Worm (Caenorhabditis elegans): Measurements from ENCODE around the gene ZK813.7.

The ZK813.7 gene

DNA sequence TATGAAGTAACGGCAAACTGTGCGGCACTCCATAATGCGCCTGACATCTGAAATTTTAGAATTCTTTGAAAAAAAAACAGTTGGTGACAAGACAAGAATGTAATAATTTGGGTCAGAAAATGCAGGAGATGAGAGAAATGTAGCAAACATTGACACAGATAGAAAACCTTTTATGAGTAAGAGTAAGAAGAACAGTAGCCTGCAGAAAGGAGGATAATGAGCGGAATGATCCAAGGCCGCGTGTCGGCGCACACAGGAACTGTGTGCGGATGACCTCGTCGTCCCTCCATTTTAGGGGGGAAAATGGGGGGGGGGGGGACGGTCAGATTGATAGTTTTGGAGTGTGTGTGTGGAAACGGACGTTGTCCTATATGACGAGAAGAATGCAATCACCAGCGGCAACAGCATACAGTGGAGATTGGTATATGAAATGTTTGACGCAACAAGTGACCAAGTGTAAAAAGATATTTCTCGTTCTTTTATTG, 29.9 kb upstream of the ZK813.7 start, which contains the start of gene dhs-27:
dhs-27 (minus strand) TSS at position 51 of the 485 bp plus-strand sequence.
- no peak for TF ChIP-seq ama-1 (optimal IDR thresholded peaks at IDR 0.05)
- no peak for TF ChIP-seq hmbx-1 (tag; optimal IDR thresholded peaks at IDR 0.05)
- TF ChIP-seq hmg-4 (GFP tag; optimal IDR thresholded peaks at IDR 0.05): peak; percentile 1
- TF ChIP-seq ets-7 (tag; optimal IDR thresholded peaks at IDR 0.05): no peak

DNA sequence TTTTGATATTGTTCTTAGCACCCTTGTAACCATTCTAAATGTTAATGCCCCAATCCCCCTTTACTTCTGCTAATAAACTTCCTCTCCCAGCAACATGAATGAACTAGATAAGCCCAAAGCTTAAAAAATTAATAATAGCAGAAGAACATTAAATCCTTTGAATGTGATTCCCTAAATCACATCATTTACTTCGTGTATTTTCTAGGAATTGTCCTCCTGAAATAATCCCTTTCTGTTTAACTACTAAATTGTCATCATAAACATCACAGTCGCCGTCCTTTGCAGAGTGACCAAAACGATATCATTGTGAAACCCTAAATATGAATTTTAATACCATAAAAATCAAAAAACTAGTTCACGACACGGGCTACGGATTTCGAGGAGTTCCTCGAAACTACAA, 28.6 kb upstream of the ZK813.7 start:
- no peak for TF ChIP-seq hnd-1 (tag; optimal IDR thresholded peaks at IDR 0.05)
- no peak for TF ChIP-seq sea-1 (GFP tag; conservative IDR thresholded peaks at IDR 0.05)
- TF ChIP-seq tra-4 (tag; optimal IDR thresholded peaks at IDR 0.05): no peak
- no peak for TF ChIP-seq ceh-13 (GFP tag; optimal IDR thresholded peaks at IDR 0.05)

DNA sequence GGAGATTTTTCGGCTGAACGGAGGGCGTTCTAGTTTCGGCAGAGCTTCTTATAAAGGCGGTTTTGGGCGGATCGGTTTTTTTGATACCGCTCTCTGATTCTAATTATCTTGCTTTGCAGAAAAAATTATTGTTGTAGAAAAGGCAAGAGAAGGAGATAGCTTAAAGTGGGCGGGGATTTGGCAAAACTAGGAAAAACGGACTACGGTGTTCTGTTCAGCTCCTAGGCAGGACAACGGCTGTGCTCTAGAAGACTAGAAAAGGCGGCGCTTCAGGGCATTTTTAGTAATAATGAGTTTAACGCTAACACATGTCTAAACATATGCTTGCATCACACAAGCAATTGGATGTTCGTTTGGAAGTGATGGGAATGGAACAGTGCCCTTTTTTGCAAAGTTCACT, 25.5 kb upstream of the ZK813.7 start, which contains the start of gene C04F6.7:
C04F6.7 (minus strand) TSS at position 101 of the 400 bp plus-strand sequence.
- TF ChIP-seq hnd-1 (tag; optimal IDR thresholded peaks at IDR 0.05) (no peak), scrt-1 (GFP tag; IDR thresholded peaks at IDR 0.05) (no peak)

DNA sequence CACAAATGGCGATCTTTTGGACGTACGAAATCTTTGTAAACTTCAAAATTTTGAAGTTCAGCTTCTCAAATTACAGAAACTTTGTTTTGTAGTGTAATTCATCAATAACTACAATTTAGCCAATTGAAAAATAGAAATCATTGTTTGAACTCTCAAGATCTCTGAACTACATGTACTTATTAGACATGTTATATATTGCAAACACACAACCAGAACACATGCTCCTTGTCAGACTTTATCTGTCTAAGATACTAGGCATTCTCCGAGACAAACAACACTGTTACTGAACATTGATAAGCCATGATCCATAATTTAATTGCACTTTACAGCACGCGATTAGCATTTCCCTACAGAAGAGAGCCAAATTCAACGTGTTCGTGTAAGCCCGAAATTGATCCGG, 20.1 kb upstream of the ZK813.7 start, which contains the start of gene ZK813.6:
ZK813.6 (plus strand) TSS at position 301 of the 400 bp plus-strand sequence.
- TF ChIP-seq B0310.2 (tag; optimal IDR thresholded peaks at IDR 0.05) (no peak), ceh-36 (tag; optimal IDR thresholded peaks at IDR 0.05) (no peak), pes-1 (GFP tag; IDR thresholded peaks at IDR 0.05) (no peak), hmg-4 (GFP tag; optimal IDR thresholded peaks at IDR 0.05) (no peak), aly-1 (tag; optimal IDR thresholded peaks at IDR 0.05) (no peak), flt-1 (GFP tag; IDR thresholded peaks at IDR 0.05) (no peak), scrt-1 (GFP tag; IDR thresholded peaks at IDR 0.05) (no peak), tra-4 (tag; optimal IDR thresholded peaks at IDR 0.05) (no peak), ets-7 (tag; optimal IDR thresholded peaks at IDR 0.05) (no peak)

DNA sequence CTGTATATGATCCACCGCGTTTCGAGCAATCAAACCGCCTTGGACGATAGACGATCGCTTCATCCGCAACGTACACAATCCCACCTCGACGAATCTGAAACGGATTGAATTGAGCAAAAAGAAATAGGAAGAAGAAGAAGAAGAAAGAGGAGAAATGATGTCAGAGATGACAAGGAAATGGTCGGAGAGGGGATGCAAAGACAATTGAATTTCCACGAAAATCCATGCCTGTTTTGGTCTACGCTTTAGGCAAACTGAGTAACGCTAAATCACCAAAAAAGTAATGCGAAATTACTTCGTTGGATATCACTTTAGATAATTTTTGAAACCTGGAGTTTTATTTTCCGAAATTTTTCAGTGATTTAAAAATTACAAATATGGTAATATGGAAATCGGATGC, 15.5 kb upstream of the ZK813.7 start:
- TF ChIP-seq flt-1 (GFP tag; IDR thresholded peaks at IDR 0.05) (no peak), pes-1 (GFP tag; IDR thresholded peaks at IDR 0.05) (no peak), ceh-36 (tag; optimal IDR thresholded peaks at IDR 0.05) (no peak), tbx-37 (GFP tag; conservative IDR thresholded peaks at IDR 0.05) (no peak), hnd-1 (tag; optimal IDR thresholded peaks at IDR 0.05) (no peak), ets-7 (tag; optimal IDR thresholded peaks at IDR 0.05) (no peak), sea-1 (GFP tag; conservative IDR thresholded peaks at IDR 0.05) (no peak), aly-1 (tag; optimal IDR thresholded peaks at IDR 0.05) (no peak), hmg-4 (GFP tag; optimal IDR thresholded peaks at IDR 0.05) (no peak)

DNA sequence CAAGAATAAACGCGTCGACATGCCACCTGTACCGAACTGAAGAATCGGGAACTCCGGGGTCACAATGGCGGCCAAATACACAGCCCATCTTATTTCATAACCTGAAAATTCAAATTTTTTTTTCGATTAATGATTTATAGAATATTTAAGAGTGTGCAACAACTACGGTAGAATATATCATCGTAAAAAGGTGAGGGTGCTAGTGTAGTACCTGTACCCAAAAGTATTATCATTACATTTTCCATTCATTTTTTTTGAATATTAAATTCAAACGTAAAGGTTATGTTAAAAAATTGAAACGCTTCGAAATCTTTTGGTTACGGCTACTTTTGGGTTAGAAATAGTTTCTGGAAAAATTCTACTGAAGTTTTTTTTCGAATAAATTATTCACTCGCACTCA, 14.6 kb upstream of the ZK813.7 start, which contains the start of gene ZK813.4:
ZK813.4 (minus strand) TSS at position 101 of the 400 bp plus-strand sequence.
- no peak for TF ChIP-seq ama-1 (optimal IDR thresholded peaks at IDR 0.05)
- no peak for TF ChIP-seq tbx-37 (GFP tag; conservative IDR thresholded peaks at IDR 0.05)
- TF ChIP-seq ceh-36 (tag; optimal IDR thresholded peaks at IDR 0.05): no peak
- no peak for TF ChIP-seq F13C5.2 (tag; optimal IDR thresholded peaks at IDR 0.05)
- TF ChIP-seq flt-1 (GFP tag; IDR thresholded peaks at IDR 0.05): no peak
- TF ChIP-seq sea-1 (GFP tag; conservative IDR thresholded peaks at IDR 0.05): no peak
- no peak for TF ChIP-seq tra-4 (tag; optimal IDR thresholded peaks at IDR 0.05)
- no peak for TF ChIP-seq B0310.2 (tag; optimal IDR thresholded peaks at IDR 0.05)
- no peak for TF ChIP-seq scrt-1 (GFP tag; IDR thresholded peaks at IDR 0.05)
- TF ChIP-seq hmg-4 (GFP tag; optimal IDR thresholded peaks at IDR 0.05): no peak
- no peak for TF ChIP-seq hmbx-1 (tag; optimal IDR thresholded peaks at IDR 0.05)
- TF ChIP-seq tbx-11 (GFP tag; IDR thresholded peaks at IDR 0.05): no peak
- no peak for TF ChIP-seq ets-7 (tag; optimal IDR thresholded peaks at IDR 0.05)
- TF ChIP-seq hnd-1 (tag; optimal IDR thresholded peaks at IDR 0.05): no peak
- no peak for TF ChIP-seq ceh-13 (GFP tag; optimal IDR thresholded peaks at IDR 0.05)

DNA sequence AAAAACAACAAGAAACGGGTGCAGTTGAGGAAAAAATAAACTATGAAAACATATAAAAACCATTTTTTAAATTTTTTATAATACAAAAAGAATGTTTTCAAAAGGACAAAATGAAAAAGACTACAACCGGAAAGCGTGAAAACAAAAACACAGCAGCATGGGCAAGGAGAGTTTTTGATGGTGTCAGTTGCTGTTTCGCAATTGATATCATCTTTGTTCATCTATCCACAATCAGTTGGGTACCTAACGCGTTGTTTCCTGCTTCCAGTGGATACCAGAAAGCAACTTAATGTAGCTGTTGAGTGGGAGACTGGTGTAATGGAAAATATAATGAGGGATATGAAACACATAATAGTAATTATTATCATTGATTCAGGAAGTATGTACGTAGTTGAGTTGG, 4.8 kb upstream of the ZK813.7 start:
- no peak for TF ChIP-seq ets-7 (tag; optimal IDR thresholded peaks at IDR 0.05)
- TF ChIP-seq B0310.2 (tag; optimal IDR thresholded peaks at IDR 0.05): no peak
- TF ChIP-seq scrt-1 (GFP tag; IDR thresholded peaks at IDR 0.05): no peak
- TF ChIP-seq ceh-36 (tag; optimal IDR thresholded peaks at IDR 0.05): no peak
- TF ChIP-seq hmbx-1 (tag; optimal IDR thresholded peaks at IDR 0.05): no peak

DNA sequence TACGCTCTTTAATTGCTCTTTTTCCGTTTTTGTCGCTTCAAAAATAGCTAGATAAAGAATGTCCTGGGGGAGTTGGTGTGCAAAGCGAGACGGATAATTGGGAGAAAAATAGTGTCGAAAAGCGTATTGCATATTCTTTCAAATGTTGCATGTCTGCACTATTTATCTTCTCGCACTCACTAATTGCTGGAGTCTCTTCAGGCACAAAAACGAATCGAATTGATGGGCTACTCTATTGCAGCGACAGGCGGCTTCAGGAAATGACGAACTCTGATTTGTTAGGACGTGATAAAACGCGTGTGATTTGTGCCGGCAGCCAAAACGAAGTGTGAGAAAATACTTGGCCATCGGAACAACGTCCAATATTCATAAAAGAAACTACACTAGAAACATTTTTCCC, 4.3 kb upstream of the ZK813.7 start:
- no peak for TF ChIP-seq sea-1 (GFP tag; conservative IDR thresholded peaks at IDR 0.05)
- TF ChIP-seq ceh-13 (GFP tag; optimal IDR thresholded peaks at IDR 0.05): no peak
- TF ChIP-seq ets-7 (tag; optimal IDR thresholded peaks at IDR 0.05): no peak
- TF ChIP-seq flt-1 (GFP tag; IDR thresholded peaks at IDR 0.05): no peak
- no peak for TF ChIP-seq tbx-11 (GFP tag; IDR thresholded peaks at IDR 0.05)
- no peak for TF ChIP-seq ama-1 (optimal IDR thresholded peaks at IDR 0.05)
- no peak for TF ChIP-seq tra-4 (tag; optimal IDR thresholded peaks at IDR 0.05)
- no peak for TF ChIP-seq F13C5.2 (tag; optimal IDR thresholded peaks at IDR 0.05)
- no peak for TF ChIP-seq aly-1 (tag; optimal IDR thresholded peaks at IDR 0.05)
- no peak for TF ChIP-seq hmg-4 (GFP tag; optimal IDR thresholded peaks at IDR 0.05)
- TF ChIP-seq B0310.2 (tag; optimal IDR thresholded peaks at IDR 0.05): no peak
- TF ChIP-seq hnd-1 (tag; optimal IDR thresholded peaks at IDR 0.05): no peak
- no peak for TF ChIP-seq tbx-37 (GFP tag; conservative IDR thresholded peaks at IDR 0.05)
- TF ChIP-seq pes-1 (GFP tag; IDR thresholded peaks at IDR 0.05): no peak
- TF ChIP-seq ceh-36 (tag; optimal IDR thresholded peaks at IDR 0.05): no peak
- TF ChIP-seq hmbx-1 (tag; optimal IDR thresholded peaks at IDR 0.05): no peak
- no peak for TF ChIP-seq scrt-1 (GFP tag; IDR thresholded peaks at IDR 0.05)

DNA sequence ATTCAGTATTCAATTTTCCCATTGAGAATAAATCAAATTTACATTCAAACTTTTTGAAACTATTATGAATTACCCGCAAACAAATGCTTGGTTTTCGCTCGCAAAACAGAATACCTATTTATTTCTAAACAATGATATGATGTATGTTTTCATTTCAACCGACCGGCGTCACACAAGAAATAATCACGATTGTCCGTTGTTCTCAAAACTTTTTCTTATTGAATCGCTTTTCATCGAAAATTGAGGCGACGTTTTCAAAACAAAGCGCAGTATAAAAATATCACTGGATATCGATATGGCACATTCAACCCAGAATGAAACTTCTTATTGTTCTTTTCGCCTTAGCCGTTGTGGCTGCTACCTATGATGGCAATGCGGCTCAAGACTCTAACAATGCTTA, 3.1 kb upstream of the ZK813.7 start, which contains the start of gene ZK813.3:
ZK813.3 (plus strand) TSS at position 301 of the 400 bp plus-strand sequence.
- TF ChIP-seq ets-7 (tag; optimal IDR thresholded peaks at IDR 0.05): no peak
- TF ChIP-seq hmg-4 (GFP tag; optimal IDR thresholded peaks at IDR 0.05): no peak
- TF ChIP-seq F13C5.2 (tag; optimal IDR thresholded peaks at IDR 0.05): no peak
- TF ChIP-seq tbx-11 (GFP tag; IDR thresholded peaks at IDR 0.05): no peak
- TF ChIP-seq sea-1 (GFP tag; conservative IDR thresholded peaks at IDR 0.05): no peak
- TF ChIP-seq tra-4 (tag; optimal IDR thresholded peaks at IDR 0.05): no peak
- TF ChIP-seq ceh-36 (tag; optimal IDR thresholded peaks at IDR 0.05): no peak

All from whole organism, early embryonic.